Worm (Caenorhabditis elegans): ENCODE data around the gene gcp-2.1.
A peak's percentile ranks its signal among the peaks of the same experiment; 100 is the strongest.

gcp-2.1 gene

DNA sequence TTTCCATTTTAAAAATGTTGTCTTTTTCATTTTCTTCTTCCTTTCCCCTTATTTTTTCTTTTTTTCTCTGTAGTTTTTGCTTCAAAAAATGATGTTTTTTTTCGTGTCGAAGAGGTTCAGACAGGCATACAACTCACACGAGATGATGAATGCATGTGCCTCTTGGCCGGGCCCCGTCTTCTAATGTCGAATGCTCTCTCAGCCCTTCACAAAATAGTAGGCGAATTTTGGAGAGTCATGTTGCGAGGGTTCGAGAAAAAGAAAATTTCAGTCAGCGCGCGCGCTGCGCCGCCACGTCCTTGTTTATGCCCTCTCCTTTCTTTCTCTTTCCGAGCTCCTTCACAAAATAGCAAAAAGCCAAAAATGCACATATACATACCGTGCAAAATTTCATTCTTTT lies 22.4 kb downstream of the gcp-2.1 start (continued):
- TF ChIP-seq lin-14 (GFP tag; optimal IDR thresholded peaks at IDR 0.05): peak; percentile 94
- TF ChIP-seq tlp-1 (tag; optimal IDR thresholded peaks at IDR 0.05): no peak
- no peak for TF ChIP-seq ets-5 (GFP tag; IDR thresholded peaks at IDR 0.05)
- TF ChIP-seq C04F5.9 (tag; optimal IDR thresholded peaks at IDR 0.05): no peak
- TF ChIP-seq egl-27 (tag; optimal IDR thresholded peaks at IDR 0.05): no peak
- peak; percentile 40 for TF ChIP-seq ceh-8 (GFP tag; optimal IDR thresholded peaks at IDR 0.05)
- peak; percentile 68 for TF ChIP-seq skn-1 (tag; optimal IDR thresholded peaks at IDR 0.05)
- TF ChIP-seq dpl-1 (GFP tag; optimal IDR thresholded peaks at IDR 0.05): peak in 1 of 3 experiments; percentile 23
- no peak for TF ChIP-seq sup-37 (GFP tag; optimal IDR thresholded peaks at IDR 0.05)
- TF ChIP-seq dsc-1 (tag; optimal IDR thresholded peaks at IDR 0.05): peak; percentile 37
- no peak for TF ChIP-seq ztf-4 (tag; optimal IDR thresholded peaks at IDR 0.05)
- TF ChIP-seq ceh-82 (tag; optimal IDR thresholded peaks at IDR 0.05): peak in 2 of 3 experiments; percentile 29 to 73
- TF ChIP-seq nhr-47 (tag; optimal IDR thresholded peaks at IDR 0.05): peak; percentile 74
- TF ChIP-seq fkh-10 (GFP tag; optimal IDR thresholded peaks at IDR 0.05): peak; percentile 76
- TF ChIP-seq vab-15 (tag; optimal IDR thresholded peaks at IDR 0.05): no peak
- TF ChIP-seq lin-35 (GFP tag; optimal IDR thresholded peaks at IDR 0.05): peak; percentile 24 to 27
- peak; percentile 32 to 54 for TF ChIP-seq efl-1 (optimal IDR thresholded peaks at IDR 0.05)
- TF ChIP-seq efl-1 (GFP tag; optimal IDR thresholded peaks at IDR 0.05 in 1 of 2): no peak
- no peak for TF ChIP-seq C16A3.4 (tag; optimal IDR thresholded peaks at IDR 0.05)
- TF ChIP-seq ama-1 (optimal IDR thresholded peaks at IDR 0.05): no peak
- TF ChIP-seq ceh-88 (GFP tag; IDR thresholded peaks at IDR 0.05): 0 out of 2 replicates have a peak, but pooled peaks have one; percentile 32
- TF ChIP-seq lin-15B (tag; optimal IDR thresholded peaks at IDR 0.05): peak; percentile 19
- TF ChIP-seq mep-1 (tag; optimal IDR thresholded peaks at IDR 0.05): peak; percentile 45
- no peak for TF ChIP-seq ces-1 (GFP tag; optimal IDR thresholded peaks at IDR 0.05)
- no peak for TF ChIP-seq aly-2 (tag; optimal IDR thresholded peaks at IDR 0.05)
- TF ChIP-seq hlh-4 (tag; optimal IDR thresholded peaks at IDR 0.05): no peak
- TF ChIP-seq isw-1 (GFP tag; IDR thresholded peaks at IDR 0.05): peak; percentile 62
- TF ChIP-seq snpc-4 (tag; optimal IDR thresholded peaks at IDR 0.05): peak; percentile 17
- peak; percentile 62 for TF ChIP-seq unc-86 (tag; optimal IDR thresholded peaks at IDR 0.05)
- TF ChIP-seq sox-4 (tag; optimal IDR thresholded peaks at IDR 0.05): no peak
- TF ChIP-seq fos-1 (tag; optimal IDR thresholded peaks at IDR 0.05): no peak
- TF ChIP-seq lir-3 (tag; optimal IDR thresholded peaks at IDR 0.05; ENCODE audit: poor library complexity): no peak
- TF ChIP-seq unc-98 (GFP tag; IDR thresholded peaks at IDR 0.05): no peak
- TF ChIP-seq lin-39 (tag; optimal IDR thresholded peaks at IDR 0.05): no peak
- no peak for TF ChIP-seq Y116A8C.19 (tag; optimal IDR thresholded peaks at IDR 0.05; ENCODE audit: borderline replicate concordance)
- TF ChIP-seq unc-130 (tag; optimal IDR thresholded peaks at IDR 0.05): no peak
- TF ChIP-seq nhr-19 (GFP tag; conservative IDR thresholded peaks at IDR 0.05): peak; percentile 31; the same call in 1 of the 2 replicates
- peak; percentile 40 for TF ChIP-seq xbp-1 (tag; optimal IDR thresholded peaks at IDR 0.05)
- TF ChIP-seq nhr-71 (tag; optimal IDR thresholded peaks at IDR 0.05): peak; percentile 82
- TF ChIP-seq nhr-77 (tag; optimal IDR thresholded peaks at IDR 0.05): no peak
- no peak for TF ChIP-seq unc-30 (tag; optimal IDR thresholded peaks at IDR 0.05)

DNA sequence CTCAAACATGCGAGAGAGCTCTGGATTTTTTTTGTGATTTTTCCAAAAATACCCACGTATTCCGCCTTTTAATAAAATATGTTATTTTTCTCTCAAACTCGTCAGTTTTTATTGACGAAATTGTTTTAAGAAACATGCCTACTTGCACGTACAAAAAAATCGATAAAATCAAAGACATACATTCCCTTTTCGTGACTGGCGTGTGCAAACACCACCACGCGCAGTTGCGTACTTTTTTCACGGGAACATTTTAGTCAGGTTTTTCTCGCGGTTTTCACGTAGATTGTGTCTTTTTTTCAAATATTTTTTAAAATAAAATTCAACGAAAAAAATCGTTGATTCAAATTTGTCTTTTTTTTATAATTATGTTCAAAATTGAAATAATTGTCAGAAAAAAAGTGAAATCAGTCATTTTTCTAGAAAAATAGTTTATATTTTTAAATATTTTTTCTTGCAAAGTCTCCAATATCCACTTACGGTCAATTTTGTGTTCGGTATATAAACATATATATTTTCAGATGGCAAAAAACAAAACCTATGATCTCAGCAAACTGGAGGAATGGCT lies 24.0 kb downstream of the gcp-2.1 start, which contains the start of gene M02E1.1:
Gene M02E1.1, plus strand, starts transcription at position 515 of the 565 bp plus-strand sequence.
- TF ChIP-seq mep-1 (tag; optimal IDR thresholded peaks at IDR 0.05) (peak; percentile 77), nhr-71 (tag; optimal IDR thresholded peaks at IDR 0.05) (peak; percentile 53), skn-1 (tag; optimal IDR thresholded peaks at IDR 0.05) (no peak), ceh-82 (tag; optimal IDR thresholded peaks at IDR 0.05) (peak in 1 of 3 experiments; percentile 21), aha-1 (tag; optimal IDR thresholded peaks at IDR 0.05) (peak; percentile 19), unc-62 (GFP tag; optimal IDR thresholded peaks at IDR 0.05) (no peak), dsc-1 (tag; optimal IDR thresholded peaks at IDR 0.05) (peak; percentile 20), rnt-1 (tag; optimal IDR thresholded peaks at IDR 0.05) (peak; percentile 25), hlh-4 (tag; optimal IDR thresholded peaks at IDR 0.05) (no peak), C16A3.4 (tag; optimal IDR thresholded peaks at IDR 0.05) (peak; percentile 9), dpl-1 (GFP tag; optimal IDR thresholded peaks at IDR 0.05) (peak in 2 of 3 experiments; percentile 26 to 38), efl-1 (optimal IDR thresholded peaks at IDR 0.05) (peak in 1 of 2 experiments; percentile 22), efl-1 (GFP tag; optimal IDR thresholded peaks at IDR 0.05 in 1 of 2) (peak; percentile 20 to 55), nhr-85 (tag) (peak; percentile 33), swsn-7 (tag; optimal IDR thresholded peaks at IDR 0.05) (peak; percentile 21), nhr-20 (tag; optimal IDR thresholded peaks at IDR 0.05) (peak; percentile 33), blmp-1 (tag; optimal IDR thresholded peaks at IDR 0.05) (peak; percentile 45), lin-35 (GFP tag; optimal IDR thresholded peaks at IDR 0.05) (peak in 1 of 2 experiments; percentile 66), snpc-4 (tag; optimal IDR thresholded peaks at IDR 0.05) (peak; percentile 6), ama-1 (optimal IDR thresholded peaks at IDR 0.05) (no peak), isw-1 (GFP tag; IDR thresholded peaks at IDR 0.05) (no peak), F16B12.6 (tag; optimal IDR thresholded peaks at IDR 0.05) (peak; percentile 89), mdl-1 (tag; optimal IDR thresholded peaks at IDR 0.05) (peak in 1 of 2 experiments; percentile 42), lsy-2 (tag; optimal IDR thresholded peaks at IDR 0.05) (peak; percentile 22 to 51)

Data from whole organism, L1 larva.